Worm (Caenorhabditis elegans) whole organism, mixed stage, embryonic: Measurements from ENCODE around the gene T10H10.2.

Experiments used
- M03D4.4 ChIP-seq: sonication (generic microtip); optimal IDR thresholded peaks from 2 replicates; lab custom pipeline; 2017; ENCODE audit warnings: mild to moderate bottlenecking, missing genetic modification characterization, missing compliant biosample characterization
- elt-1 ChIP-seq: sonication (generic microtip); optimal IDR thresholded peaks from 2 replicates; lab custom pipeline; 2017; ENCODE audit warnings: missing genetic modification characterization, mild to moderate bottlenecking, missing compliant biosample characterization, antibody characterized with exemption, moderate library complexity, borderline replicate concordance; ENCODE audit not compliant: insufficient read depth
- nhr-2 ChIP-seq: fragments of 150-350 bp; optimal IDR thresholded peaks from 2 replicates; lab custom pipeline; 2014; ENCODE audit warnings: missing biosample characterization, missing genetic modification characterization

ce11 chrX:2294198-2294800 lies at the start of gene T10H10.2:
- TF ChIP-seq nhr-2 (tag; lab: Kevin White, UChicago): no peak
- TF ChIP-seq M03D4.4: no peak
- TF ChIP-seq elt-1 (tag; lab: Kevin White, UChicago): no peak
